Worm (Caenorhabditis elegans): ENCODE results near the gene chil-25.

chil-25 gene

ce11 chrII:9443522-9443921, 30.7 kb downstream of the chil-25 start, which contains the start of gene chil-15:
Gene chil-15, minus strand, starts transcription at chrII:9443622.
- TF ChIP-seq aly-1 (tag; optimal IDR thresholded peaks at IDR 0.05) = no peak
- no peak for TF ChIP-seq tbx-11 (GFP tag; IDR thresholded peaks at IDR 0.05)
- no peak for TF ChIP-seq B0310.2 (tag; optimal IDR thresholded peaks at IDR 0.05)
- TF ChIP-seq pes-1 (GFP tag; IDR thresholded peaks at IDR 0.05) = no peak
- no peak for TF ChIP-seq scrt-1 (GFP tag; IDR thresholded peaks at IDR 0.05)
- TF ChIP-seq ama-1 (optimal IDR thresholded peaks at IDR 0.05) = no peak
- TF ChIP-seq hmbx-1 (tag; optimal IDR thresholded peaks at IDR 0.05) = no peak
- no peak for TF ChIP-seq ets-7 (tag; optimal IDR thresholded peaks at IDR 0.05)

ce11 chrII:9441838-9442237, 32.4 kb downstream of the chil-25 start, which contains the start of gene chil-16:
Gene chil-16, minus strand, starts transcription at chrII:9441938.
- TF ChIP-seq ets-7 (tag; optimal IDR thresholded peaks at IDR 0.05) = no peak
- TF ChIP-seq tbx-37 (GFP tag; conservative IDR thresholded peaks at IDR 0.05) = no peak
- no peak for TF ChIP-seq ama-1 (optimal IDR thresholded peaks at IDR 0.05)

- TF ChIP-seq tra-4 (tag; optimal IDR thresholded peaks at IDR 0.05) (no peak), aly-1 (tag; optimal IDR thresholded peaks at IDR 0.05) (no peak), hmg-4 (GFP tag; optimal IDR thresholded peaks at IDR 0.05) (no peak), sea-1 (GFP tag; conservative IDR thresholded peaks at IDR 0.05) (no peak), B0310.2 (tag; optimal IDR thresholded peaks at IDR 0.05) (no peak), scrt-1 (GFP tag; IDR thresholded peaks at IDR 0.05) (no peak), tbx-11 (GFP tag; IDR thresholded peaks at IDR 0.05) (no peak), F13C5.2 (tag; optimal IDR thresholded peaks at IDR 0.05) (no peak), ets-7 (tag; optimal IDR thresholded peaks at IDR 0.05) (no peak)
Observed at ce11 chrII:9440060-9440459, 34.2 kb downstream of the chil-25 start, which contains the start of gene chil-17. Gene chil-17, minus strand, starts transcription at chrII:9440160.

ce11 chrII:9438853-9439252, 35.4 kb downstream of the chil-25 start:
- no peak for TF ChIP-seq aly-1 (tag; optimal IDR thresholded peaks at IDR 0.05)
- TF ChIP-seq ceh-36 (tag; optimal IDR thresholded peaks at IDR 0.05) = no peak
- TF ChIP-seq tbx-11 (GFP tag; IDR thresholded peaks at IDR 0.05) = no peak
- TF ChIP-seq pes-1 (GFP tag; IDR thresholded peaks at IDR 0.05) = no peak
- no peak for TF ChIP-seq ceh-13 (GFP tag; optimal IDR thresholded peaks at IDR 0.05)
- no peak for TF ChIP-seq tbx-37 (GFP tag; conservative IDR thresholded peaks at IDR 0.05)
- no peak for TF ChIP-seq hmbx-1 (tag; optimal IDR thresholded peaks at IDR 0.05)
- TF ChIP-seq scrt-1 (GFP tag; IDR thresholded peaks at IDR 0.05) = no peak

ce11 chrII:9438227-9438626, 36.0 kb downstream of the chil-25 start, which contains the start of gene chil-13:
Gene chil-13, minus strand, starts transcription at chrII:9438327.
- TF ChIP-seq tra-4 (tag; optimal IDR thresholded peaks at IDR 0.05) (no peak), sea-1 (GFP tag; conservative IDR thresholded peaks at IDR 0.05) (no peak), hmg-4 (GFP tag; optimal IDR thresholded peaks at IDR 0.05) (no peak), B0310.2 (tag; optimal IDR thresholded peaks at IDR 0.05) (no peak), ama-1 (optimal IDR thresholded peaks at IDR 0.05) (no peak), ceh-36 (tag; optimal IDR thresholded peaks at IDR 0.05) (no peak), tbx-37 (GFP tag; conservative IDR thresholded peaks at IDR 0.05) (no peak), ceh-13 (GFP tag; optimal IDR thresholded peaks at IDR 0.05) (no peak), scrt-1 (GFP tag; IDR thresholded peaks at IDR 0.05) (no peak), flt-1 (GFP tag; IDR thresholded peaks at IDR 0.05) (no peak), aly-1 (tag; optimal IDR thresholded peaks at IDR 0.05) (no peak), pes-1 (GFP tag; IDR thresholded peaks at IDR 0.05) (no peak), hmbx-1 (tag; optimal IDR thresholded peaks at IDR 0.05) (no peak), tbx-11 (GFP tag; IDR thresholded peaks at IDR 0.05) (no peak), hnd-1 (tag; optimal IDR thresholded peaks at IDR 0.05) (no peak), ets-7 (tag; optimal IDR thresholded peaks at IDR 0.05) (no peak), F13C5.2 (tag; optimal IDR thresholded peaks at IDR 0.05) (no peak)

- no peak for TF ChIP-seq ceh-13 (GFP tag; optimal IDR thresholded peaks at IDR 0.05)
- no peak for TF ChIP-seq F13C5.2 (tag; optimal IDR thresholded peaks at IDR 0.05)
- no peak for TF ChIP-seq hnd-1 (tag; optimal IDR thresholded peaks at IDR 0.05)
- no peak for TF ChIP-seq flt-1 (GFP tag; IDR thresholded peaks at IDR 0.05)
- TF ChIP-seq ceh-36 (tag; optimal IDR thresholded peaks at IDR 0.05) = no peak
- no peak for TF ChIP-seq tra-4 (tag; optimal IDR thresholded peaks at IDR 0.05)
- TF ChIP-seq tbx-37 (GFP tag; conservative IDR thresholded peaks at IDR 0.05) = no peak
- TF ChIP-seq ama-1 (optimal IDR thresholded peaks at IDR 0.05) = no peak
Observed at ce11 chrII:9436009-9436408, 38.3 kb downstream of the chil-25 start, which contains the start of gene kin-16. Gene kin-16, minus strand, starts transcription at chrII:9436109.

- TF ChIP-seq sea-1 (GFP tag; conservative IDR thresholded peaks at IDR 0.05) (no peak), F13C5.2 (tag; optimal IDR thresholded peaks at IDR 0.05) (no peak), aly-1 (tag; optimal IDR thresholded peaks at IDR 0.05) (no peak), ets-7 (tag; optimal IDR thresholded peaks at IDR 0.05) (no peak), B0310.2 (tag; optimal IDR thresholded peaks at IDR 0.05) (no peak), hmbx-1 (tag; optimal IDR thresholded peaks at IDR 0.05) (no peak), ceh-13 (GFP tag; optimal IDR thresholded peaks at IDR 0.05) (no peak), flt-1 (GFP tag; IDR thresholded peaks at IDR 0.05) (no peak), tbx-37 (GFP tag; conservative IDR thresholded peaks at IDR 0.05) (no peak), scrt-1 (GFP tag; IDR thresholded peaks at IDR 0.05) (no peak), ceh-36 (tag; optimal IDR thresholded peaks at IDR 0.05) (no peak), tbx-11 (GFP tag; IDR thresholded peaks at IDR 0.05) (no peak), hnd-1 (tag; optimal IDR thresholded peaks at IDR 0.05) (no peak)
Observed at ce11 chrII:9433609-9434008, 40.7 kb downstream of the chil-25 start, which contains the start of gene kin-15. Gene kin-15, minus strand, starts transcription at chrII:9433709.

ce11 chrII:9431119-9431518, 43.1 kb downstream of the chil-25 start:
- TF ChIP-seq ama-1 (optimal IDR thresholded peaks at IDR 0.05) (no peak), ceh-36 (tag; optimal IDR thresholded peaks at IDR 0.05) (no peak), scrt-1 (GFP tag; IDR thresholded peaks at IDR 0.05) (no peak), tbx-11 (GFP tag; IDR thresholded peaks at IDR 0.05) (no peak), pes-1 (GFP tag; IDR thresholded peaks at IDR 0.05) (no peak), hmbx-1 (tag; optimal IDR thresholded peaks at IDR 0.05) (no peak), tbx-37 (GFP tag; conservative IDR thresholded peaks at IDR 0.05) (no peak), F13C5.2 (tag; optimal IDR thresholded peaks at IDR 0.05) (no peak), hmg-4 (GFP tag; optimal IDR thresholded peaks at IDR 0.05) (no peak), ceh-13 (GFP tag; optimal IDR thresholded peaks at IDR 0.05) (no peak), ets-7 (tag; optimal IDR thresholded peaks at IDR 0.05) (no peak), aly-1 (tag; optimal IDR thresholded peaks at IDR 0.05) (no peak), B0310.2 (tag; optimal IDR thresholded peaks at IDR 0.05) (no peak), hnd-1 (tag; optimal IDR thresholded peaks at IDR 0.05) (no peak), tra-4 (tag; optimal IDR thresholded peaks at IDR 0.05) (no peak), flt-1 (GFP tag; IDR thresholded peaks at IDR 0.05) (no peak)

Measured in whole organism, early embryonic.